Worm (Caenorhabditis elegans) whole organism, late embryonic: Measurements from ENCODE around the gene Y45F3A.1.

Source experiments
- K02D7.2 ChIP-seq: sonication (generic microtip); optimal IDR thresholded peaks from 2 replicates; lab custom pipeline; 2017; ENCODE audit warnings: mild to moderate bottlenecking, missing genetic modification characterization, missing compliant biosample characterization
- ceh-14 ChIP-seq: sonication (generic microtip); optimal IDR thresholded peaks from 2 replicates; lab custom pipeline; 2016; ENCODE audit warnings: missing genotype, missing genetic modification characterization, missing compliant biosample characterization
- ceh-18 ChIP-seq: sonication (generic microtip); optimal IDR thresholded peaks from 2 replicates; lab custom pipeline; 2016; ENCODE audit warnings: missing genetic modification characterization, missing compliant biosample characterization
- ceh-24 ChIP-seq: sonication (generic microtip); optimal IDR thresholded peaks from 2 replicates; lab custom pipeline; 2016; ENCODE audit warnings: mild to moderate bottlenecking, missing genetic modification characterization, missing compliant biosample characterization
- ceh-30 ChIP-seq: fragments of 150-350 bp; optimal IDR thresholded peaks from 2 replicates; lab custom pipeline; 2014; ENCODE audit warnings: missing biosample characterization, missing genetic modification characterization
- ceh-31 ChIP-seq: sonication (generic microtip); optimal IDR thresholded peaks from 2 replicates; lab custom pipeline; 2016; ENCODE audit warnings: missing genetic modification characterization, missing compliant biosample characterization
- ceh-34 ChIP-seq: sonication (generic microtip); optimal IDR thresholded peaks from 2 replicates; lab custom pipeline; 2016; ENCODE audit warnings: mild to moderate bottlenecking, missing genetic modification characterization, missing compliant biosample characterization
- ceh-9 ChIP-seq: sonication (generic microtip); optimal IDR thresholded peaks from 2 replicates; lab custom pipeline; 2016; ENCODE audit warnings: mild to moderate bottlenecking, missing genetic modification characterization, inconsistent platforms, missing compliant biosample characterization
- dve-1 ChIP-seq: sonication (generic microtip); optimal IDR thresholded peaks from 2 replicates; lab custom pipeline; 2017; ENCODE audit warnings: antibody characterized with exemption, mild to moderate bottlenecking, missing genetic modification characterization, missing compliant biosample characterization
- elt-2 ChIP-seq: sonication (generic microtip); optimal IDR thresholded peaks from 2 replicates; lab custom pipeline; 2016; ENCODE audit warnings: missing genetic modification reagents, missing genetic modification characterization, missing compliant biosample characterization
- ets-4 ChIP-seq: sonication (generic microtip); optimal IDR thresholded peaks from 2 replicates; lab custom pipeline; 2016; ENCODE audit warnings: missing genetic modification characterization, missing compliant biosample characterization
- fkh-6 ChIP-seq: sonication (generic microtip); optimal IDR thresholded peaks from 2 replicates; lab custom pipeline; 2016; ENCODE audit warnings: missing genetic modification characterization, missing compliant biosample characterization
- gmeb-2 ChIP-seq: sonication (generic microtip); optimal IDR thresholded peaks from 2 replicates; lab custom pipeline; 2016; ENCODE audit warnings: missing genetic modification characterization, inconsistent platforms, missing compliant biosample characterization
- hlh-13 ChIP-seq: fragments of 200-800 bp; sonication (Bioruptor generic); optimal IDR thresholded peaks from 2 replicates; lab custom pipeline; 2018; ENCODE audit warnings: mild to moderate bottlenecking, missing genetic modification characterization, missing compliant biosample characterization
- hlh-15 ChIP-seq: sonication (generic microtip); optimal IDR thresholded peaks from 2 replicates; lab custom pipeline; 2016; ENCODE audit warnings: missing genetic modification characterization, missing compliant biosample characterization
- hlh-30 ChIP-seq: sonication (generic microtip); optimal IDR thresholded peaks from 2 replicates; lab custom pipeline; 2017; ENCODE audit warnings: antibody characterized with exemption, missing genetic modification characterization, missing compliant biosample characterization; ENCODE audit not compliant: insufficient read depth
- mec-3 ChIP-seq: sonication (generic microtip); optimal IDR thresholded peaks from 2 replicates; lab custom pipeline; 2016; ENCODE audit warnings: borderline replicate concordance, missing genetic modification characterization, missing compliant biosample characterization
- pat-9 ChIP-seq: fragments of 200-800 bp; sonication (Bioruptor generic); optimal IDR thresholded peaks from 2 replicates; lab custom pipeline; 2018; ENCODE audit warnings: mild to moderate bottlenecking, missing genetic modification characterization, moderate library complexity, missing compliant biosample characterization
- pax-1 ChIP-seq: fragments of 150-350 bp; optimal IDR thresholded peaks from 2 replicates; lab custom pipeline; 2014; ENCODE audit warnings: missing biosample characterization, missing genetic modification characterization
- pha-4 ChIP-seq: fragments of 150-350 bp; optimal IDR thresholded peaks from 2 replicates; lab custom pipeline; 2018; ENCODE audit warnings: missing biosample characterization, missing genetic modification reagents, missing genetic modification characterization
- pros-1 ChIP-seq: fragments of 150-350 bp; optimal IDR thresholded peaks from 2 replicates; lab custom pipeline; 2014; ENCODE audit warnings: missing biosample characterization, missing genetic modification reagents, missing genetic modification characterization
- ref-2 ChIP-seq: sonication (generic microtip); optimal IDR thresholded peaks from 2 replicates; lab custom pipeline; 2016; ENCODE audit warnings: missing genetic modification characterization, missing compliant biosample characterization
- rnt-1 ChIP-seq: sonication (generic microtip); optimal IDR thresholded peaks from 2 replicates; lab custom pipeline; 2016; ENCODE audit warnings: missing genetic modification characterization, missing compliant biosample characterization
- sdc-2 ChIP-seq: sonication (generic microtip); optimal IDR thresholded peaks from 2 replicates; lab custom pipeline; 2016; ENCODE audit warnings: missing genotype, missing genetic modification characterization, missing compliant biosample characterization
- sox-2 ChIP-seq: fragments of 200-800 bp; sonication (Bioruptor generic); IDR thresholded peaks from 2 replicates; pipeline ENCODE4 v1.3.6; 2022; ENCODE audit warnings: missing genetic modification reagents, missing genetic modification characterization, missing compliant biosample characterization
- sox-4 ChIP-seq: sonication (generic microtip); optimal IDR thresholded peaks from 2 replicates; lab custom pipeline; 2017; ENCODE audit warnings: mild to moderate bottlenecking, missing genetic modification characterization, inconsistent platforms, missing compliant biosample characterization
- unc-3 ChIP-seq, 2 experiments: fragments of 200-800 bp in 1 of 2; sonication (Bioruptor generic) in 1 of 2; sonication (generic microtip) in 1 of 2; conservative IDR thresholded peaks in 1 of 2; optimal IDR thresholded peaks in 1 of 2; 2 replicates each; pipeline versions ENCODE4 v1.3.6 to Lab custom; 2016 to 2022; ENCODE audit warnings: missing compliant biosample characterization in 2 of 2, missing genetic modification characterization in 2 of 2, missing genetic modification reagents in 1 of 2
- unc-55 ChIP-seq: sonication (generic microtip); optimal IDR thresholded peaks from 2 replicates; lab custom pipeline; 2017; ENCODE audit warnings: missing biosample characterization, missing genetic modification reagents, missing genetic modification characterization
- ztf-16 ChIP-seq: sonication (generic microtip); optimal IDR thresholded peaks from 2 replicates; lab custom pipeline; 2017; ENCODE audit warnings: missing genetic modification characterization, missing compliant biosample characterization

The Y45F3A.1 gene

ce11 chrIII:10534191-10534590 is 27.5 kb downstream of the Y45F3A.1 start:
- TF ChIP-seq ref-2 = no peak
- TF ChIP-seq elt-2 = peak; percentile 57

DNA sequence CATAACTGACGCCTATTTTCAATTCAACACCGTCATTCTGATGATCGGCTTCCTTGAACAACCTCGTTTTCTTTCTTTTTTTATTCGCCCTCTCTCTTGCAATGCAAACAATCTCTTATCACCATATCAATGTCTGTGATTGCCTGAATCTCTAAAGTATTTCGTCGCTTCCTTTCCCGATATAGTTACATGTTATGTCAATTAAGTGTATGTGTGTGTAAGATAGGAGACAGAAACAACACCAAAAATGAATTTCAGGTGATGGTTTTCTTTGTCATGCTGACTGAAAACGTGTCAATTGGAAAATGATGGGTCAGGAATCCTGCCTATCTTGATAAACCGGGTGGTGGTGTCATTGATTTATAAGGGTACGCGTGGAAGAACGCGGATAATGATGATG is 28.4 kb downstream of the Y45F3A.1 start:
- TF ChIP-seq unc-3 (GFP tag; conservative IDR thresholded peaks at IDR 0.05; lab: Robert Waterston, UW) = no peak
- no peak for TF ChIP-seq unc-3 (tag; optimal IDR thresholded peaks at IDR 0.05; lab: Kevin White, UChicago)
- peak; percentile 17 for TF ChIP-seq unc-55 (GFP tag; lab: Kevin White, UChicago)
- TF ChIP-seq elt-2 = peak; percentile 74

DNA sequence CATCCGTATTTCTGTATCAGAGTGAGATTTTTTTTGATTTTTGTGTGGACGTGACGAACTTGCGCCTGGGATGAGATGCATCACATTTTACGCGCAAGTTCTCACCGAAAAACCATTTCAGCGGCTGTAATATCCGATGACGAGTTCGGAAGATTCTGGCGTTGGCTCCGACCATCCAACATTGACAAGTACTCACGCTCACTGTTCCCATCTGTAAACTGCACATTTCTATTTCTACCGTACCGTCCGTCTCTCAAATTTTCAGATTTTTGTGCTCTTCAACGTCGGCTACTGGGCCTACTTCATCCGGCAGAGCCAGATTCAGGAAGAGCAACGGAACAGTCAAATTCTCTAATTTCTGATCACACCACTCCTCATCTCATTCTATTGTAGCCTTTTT is 34.3 kb downstream of the Y45F3A.1 start:
- TF ChIP-seq sox-4 (no peak), hlh-15 (tag; lab: Kevin White, UChicago) (no peak), fkh-6 (tag; lab: Kevin White, UChicago) (no peak), pax-1 (tag; lab: Kevin White, UChicago) (no peak), ceh-34 (no peak), ref-2 (no peak), hlh-13 (no peak)

DNA sequence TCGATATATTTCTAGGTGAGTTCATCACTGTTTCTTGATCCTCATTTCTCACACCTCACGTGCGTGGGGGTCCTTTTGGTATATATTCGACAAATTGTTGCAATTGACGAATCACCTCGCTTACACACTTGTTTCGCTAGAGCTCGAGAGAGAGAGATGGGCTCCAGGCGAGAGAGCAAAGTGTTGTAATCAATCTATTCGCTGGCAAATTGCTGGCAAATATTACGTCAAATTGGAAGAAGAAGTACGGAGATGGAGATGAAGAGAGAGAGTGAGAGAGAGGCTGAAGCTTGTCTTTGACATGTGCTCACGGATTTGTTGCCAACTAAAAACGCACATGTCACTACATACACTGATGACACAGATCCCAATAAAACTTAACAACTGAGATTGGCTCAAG is 35.8 kb downstream of the Y45F3A.1 start:
- TF ChIP-seq ceh-14 (no peak), sox-2 (GFP tag; lab: Robert Waterston, UW) (no peak), ceh-31 (tag; lab: Kevin White, UChicago) (no peak), ceh-18 (peak; percentile 73), unc-55 (GFP tag; lab: Kevin White, UChicago) (peak; percentile 79), rnt-1 (tag; lab: Kevin White, UChicago) (peak; percentile 41)
- TF ChIP-seq, all 69 proteins: peak for 3

ce11 chrIII:10524823-10525222 is 36.9 kb downstream of the Y45F3A.1 start:
- TF ChIP-seq sdc-2 (tag; lab: Kevin White, UChicago) = no peak
- TF ChIP-seq pha-4 (tag; lab: Kevin White, UChicago) = no peak
- no peak for TF ChIP-seq mec-3
- TF ChIP-seq gmeb-2 (tag; lab: Kevin White, UChicago) = no peak
- TF ChIP-seq ceh-14 = no peak
- TF ChIP-seq ztf-16 = no peak
- no peak for TF ChIP-seq sox-2 (GFP tag; lab: Robert Waterston, UW)

- TF ChIP-seq K02D7.2 (tag; lab: Kevin White, UChicago) (no peak), ceh-24 (no peak), ceh-30 (tag; lab: Kevin White, UChicago) (no peak), pros-1 (tag; lab: Kevin White, UChicago) (no peak), elt-2 (no peak), ceh-9 (no peak), unc-3 (GFP tag; conservative IDR thresholded peaks at IDR 0.05; lab: Robert Waterston, UW) (no peak), unc-3 (tag; optimal IDR thresholded peaks at IDR 0.05; lab: Kevin White, UChicago) (no peak), hlh-30 (tag; lab: Kevin White, UChicago) (no peak), sox-2 (GFP tag; lab: Robert Waterston, UW) (no peak), ets-4 (tag; lab: Kevin White, UChicago) (no peak), ref-2 (no peak), mec-3 (no peak)
Measured at ce11 chrIII:10523025-10523424, 38.7 kb downstream of the Y45F3A.1 start.

- TF ChIP-seq ceh-31 (tag; lab: Kevin White, UChicago) = no peak
- no peak for TF ChIP-seq elt-2
- TF ChIP-seq rnt-1 (tag; lab: Kevin White, UChicago) = no peak
- TF ChIP-seq pat-9 (tag; lab: Kevin White, UChicago) = no peak
- peak; percentile 53 for TF ChIP-seq dve-1 (tag; lab: Kevin White, UChicago)
- no peak for TF ChIP-seq pax-1 (tag; lab: Kevin White, UChicago)
- no peak for TF ChIP-seq gmeb-2 (tag; lab: Kevin White, UChicago)
Measured at ce11 chrIII:10521219-10521618, 40.5 kb downstream of the Y45F3A.1 start.
